Fruit fly (Drosophila melanogaster): Measurements from ENCODE around the gene Ir67b.

dm6 chr3L:10428027-10428426 is 3.8 kb downstream of the Ir67b start:
- TF ChIP-seq Sin3A (optimal IDR thresholded peaks at IDR 0.05) (no peak), ttk (optimal IDR thresholded peaks at IDR 0.05) (no peak), Myc (optimal IDR thresholded peaks at IDR 0.05) (no peak)
